Worm (Caenorhabditis elegans) whole organism, mixed stage, embryonic: ENCODE data around the gene icd-1.

Experiments used
- M03D4.4 ChIP-seq: sonication (generic microtip); optimal IDR thresholded peaks from 2 replicates; lab custom pipeline; 2017; ENCODE audit warnings: mild to moderate bottlenecking, missing genetic modification characterization, missing compliant biosample characterization
- bed-3 ChIP-seq: fragments of 200-800 bp; sonication (Bioruptor generic); optimal IDR thresholded peaks from 3 replicates; lab custom pipeline; 2018; ENCODE audit warnings: mild to moderate bottlenecking, missing genetic modification characterization, moderate library complexity, missing compliant biosample characterization
- blmp-1 ChIP-seq: fragments of 150-350 bp; optimal IDR thresholded peaks from 2 replicates; lab custom pipeline; 2014; ENCODE audit warnings: missing biosample characterization, missing genetic modification characterization
- ceh-43 ChIP-seq: fragments of 200-800 bp; sonication (Bioruptor generic); optimal IDR thresholded peaks from 2 replicates; lab custom pipeline; 2018; ENCODE audit warnings: mild to moderate bottlenecking, missing genetic modification characterization, moderate library complexity, missing compliant biosample characterization
- ceh-83 ChIP-seq: fragments of 200-800 bp; sonication (Bioruptor generic); optimal IDR thresholded peaks from 2 replicates; lab custom pipeline; 2018; ENCODE audit warnings: mild to moderate bottlenecking, missing genetic modification characterization, missing compliant biosample characterization
- ces-1 ChIP-seq: fragments of 150-350 bp; optimal IDR thresholded peaks from 2 replicates; lab custom pipeline; 2014; ENCODE audit warnings: missing biosample characterization, missing genetic modification reagents, missing genetic modification characterization
- cnd-1 ChIP-seq: fragments of 200-800 bp; sonication (Bioruptor generic); optimal IDR thresholded peaks from 2 replicates; lab custom pipeline; 2018; ENCODE audit warnings: mild to moderate bottlenecking, missing genetic modification characterization, missing compliant biosample characterization
- drap-1 ChIP-seq: fragments of 200-800 bp; sonication (Bioruptor generic); optimal IDR thresholded peaks from 3 replicates; lab custom pipeline; 2018; ENCODE audit warnings: mild to moderate bottlenecking, missing genetic modification characterization, missing compliant biosample characterization
- elt-1 ChIP-seq: sonication (generic microtip); optimal IDR thresholded peaks from 2 replicates; lab custom pipeline; 2017; ENCODE audit warnings: missing genetic modification characterization, mild to moderate bottlenecking, missing compliant biosample characterization, antibody characterized with exemption, moderate library complexity, borderline replicate concordance; ENCODE audit not compliant: insufficient read depth
- elt-3 ChIP-seq: fragments of 150-350 bp; optimal IDR thresholded peaks from 2 replicates; lab custom pipeline; 2014; ENCODE audit warnings: missing biosample characterization, missing genetic modification characterization
- flh-1 ChIP-seq: fragments of 200-800 bp; sonication (Bioruptor generic); optimal IDR thresholded peaks from 2 replicates; lab custom pipeline; 2018; ENCODE audit warnings: mild to moderate bottlenecking, missing genetic modification characterization, moderate library complexity, missing compliant biosample characterization
- ham-2 ChIP-seq: fragments of 200-800 bp; sonication (Bioruptor generic); optimal IDR thresholded peaks from 2 replicates; lab custom pipeline; 2018; ENCODE audit warnings: mild to moderate bottlenecking, missing genetic modification characterization, missing compliant biosample characterization
- hlh-1 ChIP-seq: fragments of 150-350 bp; optimal IDR thresholded peaks from 2 replicates; lab custom pipeline; 2014; ENCODE audit warnings: missing biosample characterization, missing genetic modification reagents, missing genetic modification characterization
- lin-13 ChIP-seq: fragments of 150-350 bp; optimal IDR thresholded peaks from 2 replicates; lab custom pipeline; 2014; ENCODE audit warnings: missing biosample characterization, missing genetic modification characterization
- lin-32 ChIP-seq: fragments of 200-800 bp; sonication (Bioruptor generic); optimal IDR thresholded peaks from 2 replicates; lab custom pipeline; 2018; ENCODE audit warnings: mild to moderate bottlenecking, missing genetic modification characterization, missing compliant biosample characterization
- lsy-2 ChIP-seq: fragments of 150-350 bp; optimal IDR thresholded peaks from 2 replicates; lab custom pipeline; 2014; ENCODE audit warnings: missing biosample characterization, missing genetic modification characterization
- mab-5 ChIP-seq: fragments of 150-350 bp; optimal IDR thresholded peaks from 2 replicates; lab custom pipeline; 2014; ENCODE audit warnings: missing biosample characterization, missing genetic modification characterization
- mep-1 ChIP-seq: fragments of 150-350 bp; optimal IDR thresholded peaks from 2 replicates; lab custom pipeline; 2017; ENCODE audit warnings: missing biosample characterization, missing genetic modification reagents, missing genetic modification characterization, inconsistent platforms
- mls-2 ChIP-seq: sonication (generic microtip); optimal IDR thresholded peaks from 2 replicates; lab custom pipeline; 2016; ENCODE audit warnings: mild to moderate bottlenecking, missing genetic modification characterization, moderate library complexity, missing compliant biosample characterization
- nhr-12 ChIP-seq: fragments of 150-350 bp; optimal IDR thresholded peaks from 2 replicates; lab custom pipeline; 2014; ENCODE audit warnings: missing biosample characterization, missing genetic modification characterization
- nhr-28 ChIP-seq: fragments of 150-350 bp; optimal IDR thresholded peaks from 2 replicates; lab custom pipeline; 2014; ENCODE audit warnings: missing biosample characterization, missing genetic modification characterization
- pha-4 ChIP-seq: fragments of 150-350 bp; optimal IDR thresholded peaks from 2 replicates; lab custom pipeline; 2018; ENCODE audit warnings: missing biosample characterization, missing genetic modification reagents, missing genetic modification characterization
- sem-2 ChIP-seq: fragments of 200-800 bp; sonication (Bioruptor generic); optimal IDR thresholded peaks from 2 replicates; lab custom pipeline; 2018; ENCODE audit warnings: mild to moderate bottlenecking, missing genetic modification characterization, missing compliant biosample characterization
- snpc-4 ChIP-seq: fragments of 150-350 bp; optimal IDR thresholded peaks from 2 replicates; lab custom pipeline; 2014; ENCODE audit warnings: missing biosample characterization, missing genetic modification characterization
- sptf-1 ChIP-seq: sonication (generic microtip); optimal IDR thresholded peaks from 2 replicates; lab custom pipeline; 2017; ENCODE audit warnings: mild to moderate bottlenecking, missing genetic modification characterization, moderate library complexity, missing compliant biosample characterization
- tbx-8 ChIP-seq: fragments of 200-800 bp; sonication (Bioruptor generic); optimal IDR thresholded peaks from 2 replicates; lab custom pipeline; 2018; ENCODE audit warnings: mild to moderate bottlenecking, missing genetic modification characterization, moderate library complexity, missing compliant biosample characterization
- unc-120 ChIP-seq: sonication (generic microtip); optimal IDR thresholded peaks from 2 replicates; lab custom pipeline; 2017; ENCODE audit warnings: missing genetic modification characterization, missing compliant biosample characterization; ENCODE audit not compliant: poor library complexity, severe bottlenecking
- unc-62 ChIP-seq: fragments of 150-350 bp; optimal IDR thresholded peaks from 2 replicates; lab custom pipeline; 2014; ENCODE audit warnings: missing biosample characterization, missing genetic modification reagents, missing genetic modification characterization
- zip-8 ChIP-seq: fragments of 150-350 bp; optimal IDR thresholded peaks from 2 replicates; lab custom pipeline; 2014; ENCODE audit warnings: missing biosample characterization, missing genetic modification characterization
- ztf-11 ChIP-seq: fragments of 150-350 bp; optimal IDR thresholded peaks from 2 replicates; lab custom pipeline; 2014; ENCODE audit warnings: missing biosample characterization, missing genetic modification characterization

icd-1 gene

ce11 chrII:6587264-6587870 is 1.1 kb downstream of the icd-1 start, which contains the start of gene C56C10.7:
Gene C56C10.7 (minus strand): TSS chrII:6587575.
- TF ChIP-seq mep-1 (tag; lab: Kevin White, UChicago), result no peak
- TF ChIP-seq nhr-12, result no peak
- TF ChIP-seq zip-8 (tag; lab: Kevin White, UChicago), result no peak
- no peak for TF ChIP-seq cnd-1
- TF ChIP-seq bed-3 (GFP tag; lab: Kevin White, UChicago), result no peak
- no peak for TF ChIP-seq ceh-83 (GFP tag; lab: Kevin White, UChicago)
- no peak for TF ChIP-seq hlh-1 (tag; lab: Kevin White, UChicago)
- no peak for TF ChIP-seq ces-1 (GFP tag; lab: Kevin White, UChicago)
- no peak for TF ChIP-seq mab-5 (tag; lab: Kevin White, UChicago)
- no peak for TF ChIP-seq M03D4.4 (tag; lab: Kevin White, UChicago)
- TF ChIP-seq, all 35 proteins: peak for 0

- TF ChIP-seq mls-2 (tag; lab: Kevin White, UChicago), result no peak
- no peak for TF ChIP-seq sptf-1 (tag; lab: Kevin White, UChicago)
- TF ChIP-seq ztf-11 (tag; lab: Kevin White, UChicago), result no peak
- TF ChIP-seq unc-62 (GFP tag; lab: Kevin White, UChicago), result no peak
- TF ChIP-seq drap-1 (GFP tag; lab: Kevin White, UChicago), result no peak
- TF ChIP-seq pha-4 (tag; lab: Kevin White, UChicago), result no peak
- no peak for TF ChIP-seq flh-1
- TF ChIP-seq snpc-4 (tag; lab: Kevin White, UChicago), result no peak
- TF ChIP-seq ces-1 (GFP tag; lab: Kevin White, UChicago), result no peak
- TF ChIP-seq mep-1 (tag; lab: Kevin White, UChicago), result no peak
- TF ChIP-seq tbx-8 (GFP tag; lab: Kevin White, UChicago), result no peak
- no peak for TF ChIP-seq blmp-1 (tag; lab: Kevin White, UChicago)
- TF ChIP-seq nhr-28 (tag; lab: Kevin White, UChicago), result no peak
- no peak for TF ChIP-seq bed-3 (GFP tag; lab: Kevin White, UChicago)
- TF ChIP-seq lin-32 (GFP tag; lab: Kevin White, UChicago), result no peak
- TF ChIP-seq hlh-1 (tag; lab: Kevin White, UChicago), result no peak
- no peak for TF ChIP-seq sem-2 (GFP tag; lab: Kevin White, UChicago)
- no peak for TF ChIP-seq lin-13 (tag; lab: Kevin White, UChicago)
These were observed 5.7 kb downstream of the icd-1 start, which contains the start of gene C56C10.4 for ce11 chrII:6582758-6583157. Gene C56C10.4 (plus strand): TSS chrII:6583058.

DNA sequence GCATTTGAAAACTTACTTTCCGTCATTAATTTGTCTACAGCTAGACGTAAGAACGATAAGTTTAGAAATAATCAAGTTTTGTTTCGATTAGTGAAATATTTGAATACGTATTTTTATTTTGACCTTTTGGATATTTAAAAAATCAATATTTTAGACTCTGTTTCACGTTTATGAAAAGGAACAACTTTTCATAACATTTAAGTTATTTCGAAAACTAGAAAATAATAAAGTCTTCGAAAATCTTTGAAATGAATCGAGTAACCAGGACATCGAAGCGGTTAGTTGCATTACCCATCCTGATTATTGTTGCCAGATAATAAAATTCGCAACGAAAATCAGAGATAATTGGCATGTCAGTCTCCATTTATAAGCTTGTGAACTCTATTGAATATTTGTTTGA is 7.2 kb downstream of the icd-1 start, which contains the start of gene C56C10.6:
Gene C56C10.6, minus strand, starts transcription at position 101 of the 400 bp plus-strand sequence.
- TF ChIP-seq ces-1 (GFP tag; lab: Kevin White, UChicago) (no peak), ceh-83 (GFP tag; lab: Kevin White, UChicago) (no peak), elt-1 (tag; lab: Kevin White, UChicago) (no peak), lin-32 (GFP tag; lab: Kevin White, UChicago) (no peak), unc-62 (GFP tag; lab: Kevin White, UChicago) (no peak), nhr-12 (no peak)

- no peak for TF ChIP-seq zip-8 (tag; lab: Kevin White, UChicago)
- TF ChIP-seq bed-3 (GFP tag; lab: Kevin White, UChicago), result no peak
- TF ChIP-seq unc-62 (GFP tag; lab: Kevin White, UChicago), result no peak
- no peak for TF ChIP-seq snpc-4 (tag; lab: Kevin White, UChicago)
- no peak for TF ChIP-seq lin-13 (tag; lab: Kevin White, UChicago)
- TF ChIP-seq ceh-83 (GFP tag; lab: Kevin White, UChicago), result no peak
- no peak for TF ChIP-seq nhr-28 (tag; lab: Kevin White, UChicago)
- TF ChIP-seq tbx-8 (GFP tag; lab: Kevin White, UChicago), result no peak
- TF ChIP-seq unc-120 (tag; lab: Kevin White, UChicago), result no peak
- TF ChIP-seq mls-2 (tag; lab: Kevin White, UChicago), result no peak
- no peak for TF ChIP-seq flh-1
- TF ChIP-seq ces-1 (GFP tag; lab: Kevin White, UChicago), result no peak
- no peak for TF ChIP-seq ztf-11 (tag; lab: Kevin White, UChicago)
These were observed 10.1 kb downstream of the icd-1 start, which contains the start of gene sra-31 for ce11 chrII:6578378-6578777. Gene sra-31 (minus strand): TSS chrII:6578478.

ce11 chrII:6575647-6576046 is 12.8 kb downstream of the icd-1 start, which contains the start of gene sra-29:
Gene sra-29 (minus strand): TSS chrII:6575747.
- no peak for TF ChIP-seq lin-13 (tag; lab: Kevin White, UChicago)
- TF ChIP-seq ceh-43, result no peak
- no peak for TF ChIP-seq lsy-2 (tag; lab: Kevin White, UChicago)
- TF ChIP-seq mab-5 (tag; lab: Kevin White, UChicago), result no peak
- TF ChIP-seq cnd-1, result no peak
- no peak for TF ChIP-seq zip-8 (tag; lab: Kevin White, UChicago)
- TF ChIP-seq mls-2 (tag; lab: Kevin White, UChicago), result no peak
- no peak for TF ChIP-seq ham-2 (GFP tag; lab: Kevin White, UChicago)
- no peak for TF ChIP-seq elt-1 (tag; lab: Kevin White, UChicago)
- no peak for TF ChIP-seq elt-3 (tag; lab: Kevin White, UChicago)
- no peak for TF ChIP-seq unc-120 (tag; lab: Kevin White, UChicago)
- no peak for TF ChIP-seq ceh-83 (GFP tag; lab: Kevin White, UChicago)
- TF ChIP-seq ces-1 (GFP tag; lab: Kevin White, UChicago), result no peak
- no peak for TF ChIP-seq mep-1 (tag; lab: Kevin White, UChicago)
